Fruit fly (Drosophila melanogaster): ENCODE data around the gene X11L.
A peak's percentile ranks its signal among the peaks of the same experiment; 100 is the strongest.

X11L gene

DNA sequence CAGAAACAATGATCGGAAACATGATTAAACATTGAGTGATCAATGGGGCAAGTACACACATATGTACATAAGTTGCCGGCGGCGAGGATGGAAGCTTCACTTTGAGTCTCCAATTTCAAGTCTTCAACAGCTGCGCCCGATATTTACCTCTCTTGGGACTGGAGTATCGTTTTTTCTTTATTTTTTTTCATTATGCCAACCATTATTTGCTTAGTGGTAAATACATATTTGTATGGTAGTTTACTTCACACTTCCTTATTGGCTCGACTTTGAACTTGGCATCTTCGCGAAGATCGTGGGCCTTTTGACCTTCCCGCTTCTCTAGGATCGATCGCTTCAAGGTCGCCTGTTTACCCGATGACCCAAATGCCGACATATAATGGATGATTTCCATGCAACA lies 16.8 kb upstream of the X11L start (continued):
- no peak for TF ChIP-seq CG16779 (GFP tag; IDR thresholded peaks at IDR 0.05)
- no peak for TF ChIP-seq CG10366 (GFP tag; IDR thresholded peaks at IDR 0.05)
- TF ChIP-seq onecut (GFP tag; IDR thresholded peaks at IDR 0.05), result peak; percentile 19; the same call in 1 of the 2 replicates
- TF ChIP-seq pita (GFP tag; optimal IDR thresholded peaks at IDR 0.05), result no peak
- peak; percentile 35 for TF ChIP-seq CG15601 (tag; optimal IDR thresholded peaks at IDR 0.05)
- TF ChIP-seq CG16815 (GFP tag; optimal IDR thresholded peaks at IDR 0.05), result no peak
- TF ChIP-seq CG3995 (GFP tag; optimal IDR thresholded peaks at IDR 0.05), result no peak
- TF ChIP-seq ci (GFP tag; IDR thresholded peaks at IDR 0.05), result peak; percentile 59; the same call in 1 of the 3 replicates
- peak; percentile 5 for TF ChIP-seq CG2120 (GFP tag; optimal IDR thresholded peaks at IDR 0.05)
- no peak; the same call in 2 of the 3 replicates for TF ChIP-seq CG34422 (GFP tag; IDR thresholded peaks at IDR 0.05)
- TF ChIP-seq ara (GFP tag; IDR thresholded peaks at IDR 0.05), result no peak
- TF ChIP-seq lab (GFP tag; optimal IDR thresholded peaks at IDR 0.05), result peak; percentile 82
- peak; percentile 3 for TF ChIP-seq CG4820 (GFP tag; optimal IDR thresholded peaks at IDR 0.05)
- TF ChIP-seq CG2202 (tag; optimal IDR thresholded peaks at IDR 0.05), result no peak
- no peak for TF ChIP-seq CG34224 (GFP tag; IDR thresholded peaks at IDR 0.05; ENCODE audit: partially characterized antibody)
- TF ChIP-seq CG3065 (GFP tag; optimal IDR thresholded peaks at IDR 0.05), result no peak
- no peak for TF ChIP-seq GATAe (GFP tag; conservative IDR thresholded peaks at IDR 0.05)
- TF ChIP-seq fd3F (GFP tag; optimal IDR thresholded peaks at IDR 0.05), result peak; percentile 25
- TF ChIP-seq CG5180 (GFP tag; optimal IDR thresholded peaks at IDR 0.05), result peak; percentile 9
- TF ChIP-seq E2f1 (GFP tag; IDR thresholded peaks at IDR 0.05), result no peak
- TF ChIP-seq caup (GFP tag; optimal IDR thresholded peaks at IDR 0.05; ENCODE audit: severe bottlenecking), result peak; percentile 70
- TF ChIP-seq ERR (GFP tag; optimal IDR thresholded peaks at IDR 0.05), result no peak
- TF ChIP-seq pb (GFP tag; optimal IDR thresholded peaks at IDR 0.05), result no peak
- no peak for TF ChIP-seq Sry-β (GFP tag; optimal IDR thresholded peaks at IDR 0.05)
- peak; percentile 32 for TF ChIP-seq CG17385 (GFP tag; optimal IDR thresholded peaks at IDR 0.05)
- TF ChIP-seq Adf1 (GFP tag; IDR thresholded peaks at IDR 0.05), result no peak
- no peak for TF ChIP-seq amos (GFP tag; IDR thresholded peaks at IDR 0.05; ENCODE audit: partially characterized antibody)
- TF ChIP-seq NfI (GFP tag; optimal IDR thresholded peaks at IDR 0.05), result no peak
- TF ChIP-seq CG18619 (GFP tag; optimal IDR thresholded peaks at IDR 0.05), result peak; percentile 26
- TF ChIP-seq pnt (GFP tag; optimal IDR thresholded peaks at IDR 0.05), result peak; percentile 2
- TF ChIP-seq nau (GFP tag; optimal IDR thresholded peaks at IDR 0.05), result peak; percentile 52
- no peak for TF ChIP-seq disco-r (GFP tag; optimal IDR thresholded peaks at IDR 0.05)
- TF ChIP-seq oc (tag; optimal IDR thresholded peaks at IDR 0.05), result no peak
- no peak for TF ChIP-seq gsb (GFP tag; IDR thresholded peaks at IDR 0.05)
- no peak for TF ChIP-seq gro (GFP tag; optimal IDR thresholded peaks at IDR 0.05)
- TF ChIP-seq al (GFP tag; IDR thresholded peaks at IDR 0.05), result no peak
- TF ChIP-seq CG15073 (GFP tag; optimal IDR thresholded peaks at IDR 0.05), result no peak
- TF ChIP-seq CG8290 (GFP tag; optimal IDR thresholded peaks at IDR 0.05), result no peak
- no peak for TF ChIP-seq CG8290 (tag; optimal IDR thresholded peaks at IDR 0.05)
- TF ChIP-seq Vsx1 (GFP tag; optimal IDR thresholded peaks at IDR 0.05), result no peak
- TF ChIP-seq hbn (GFP tag; IDR thresholded peaks at IDR 0.05; ENCODE audit: partially characterized antibody), result no peak
- no peak for TF ChIP-seq Elba2 (GFP tag; optimal IDR thresholded peaks at IDR 0.05)
- no peak for TF ChIP-seq phol (tag; optimal IDR thresholded peaks at IDR 0.05)
- TF ChIP-seq CG8388 (GFP tag; optimal IDR thresholded peaks at IDR 0.05), result peak; percentile 10
- TF ChIP-seq Opbp (GFP tag; IDR thresholded peaks at IDR 0.05; ENCODE audit: partially characterized antibody), result no peak
- no peak for TF ChIP-seq CG34376 (GFP tag; optimal IDR thresholded peaks at IDR 0.05)
- TF ChIP-seq cg (GFP tag; optimal IDR thresholded peaks at IDR 0.05), result no peak
- no peak for TF ChIP-seq Hr39 (optimal IDR thresholded peaks at IDR 0.05)
- no peak for TF ChIP-seq CoRest (tag; optimal IDR thresholded peaks at IDR 0.05)
- TF ChIP-seq Neu2 (GFP tag; optimal IDR thresholded peaks at IDR 0.05; ENCODE audit: borderline replicate concordance), result no peak
- TF ChIP-seq esg (GFP tag; conservative IDR thresholded peaks at IDR 0.05), result no peak
- TF ChIP-seq CG5953 (GFP tag; IDR thresholded peaks at IDR 0.05), result peak; percentile 28; the same call in 1 of the 2 replicates

Measured in whole organism, embryonic.